Worm (Caenorhabditis elegans) whole organism, dauer: ENCODE results near the gene ZK1290.10.

Source experiments
- unc-62 ChIP-seq: sonication (generic microtip); optimal IDR thresholded peaks from 2 replicates; lab custom pipeline; 2017; ENCODE audit warnings: missing biosample characterization, missing genetic modification reagents, missing genetic modification characterization

Gene ZK1290.10

DNA sequence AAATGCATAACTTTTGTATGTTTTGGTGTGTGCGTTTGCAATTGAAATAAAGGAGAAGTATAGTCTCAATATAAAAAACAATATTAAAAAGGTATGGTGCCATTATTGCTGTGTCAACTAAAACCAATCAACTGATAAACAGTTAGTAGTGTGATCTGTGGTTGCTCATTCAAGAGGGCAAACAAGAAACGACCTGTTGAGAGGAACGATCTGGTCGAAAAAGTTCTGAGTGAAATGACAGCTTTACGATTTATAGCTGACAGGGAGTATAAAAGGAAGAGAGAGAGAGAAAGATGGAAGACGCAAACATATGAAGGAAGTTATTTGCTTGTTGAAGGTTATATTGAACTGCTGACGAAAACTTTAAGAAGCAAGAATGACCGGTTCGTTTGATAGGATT is 4.3 kb upstream of the ZK1290.10 start:
- no peak for TF ChIP-seq unc-62 (GFP tag; lab: Kevin White, UChicago)

DNA sequence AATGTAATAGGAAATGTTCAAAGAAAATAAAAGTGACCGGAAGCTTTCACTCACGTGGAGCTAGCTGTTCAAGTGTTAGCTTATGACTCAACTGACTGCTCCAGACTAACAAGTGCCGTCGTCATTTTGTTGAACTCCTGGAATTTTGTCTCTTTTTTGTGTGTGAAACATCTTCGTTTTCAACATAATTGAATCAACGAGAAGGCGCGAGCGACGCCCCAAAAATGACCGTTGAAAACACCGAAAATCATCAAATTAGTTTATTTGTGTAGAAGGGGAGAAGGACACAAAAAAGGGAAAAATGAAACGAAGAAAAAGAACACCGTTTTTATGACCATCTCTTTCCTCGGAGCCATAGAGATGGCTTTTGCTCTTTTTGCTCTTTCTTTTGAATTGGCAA is 1.7 kb upstream of the ZK1290.10 start, which contains the start of gene ZK1290.14:
TSS of gene ZK1290.14 (minus strand) at position 139 of the 400 bp plus-strand sequence.
- no peak for TF ChIP-seq unc-62 (GFP tag; lab: Kevin White, UChicago)

DNA sequence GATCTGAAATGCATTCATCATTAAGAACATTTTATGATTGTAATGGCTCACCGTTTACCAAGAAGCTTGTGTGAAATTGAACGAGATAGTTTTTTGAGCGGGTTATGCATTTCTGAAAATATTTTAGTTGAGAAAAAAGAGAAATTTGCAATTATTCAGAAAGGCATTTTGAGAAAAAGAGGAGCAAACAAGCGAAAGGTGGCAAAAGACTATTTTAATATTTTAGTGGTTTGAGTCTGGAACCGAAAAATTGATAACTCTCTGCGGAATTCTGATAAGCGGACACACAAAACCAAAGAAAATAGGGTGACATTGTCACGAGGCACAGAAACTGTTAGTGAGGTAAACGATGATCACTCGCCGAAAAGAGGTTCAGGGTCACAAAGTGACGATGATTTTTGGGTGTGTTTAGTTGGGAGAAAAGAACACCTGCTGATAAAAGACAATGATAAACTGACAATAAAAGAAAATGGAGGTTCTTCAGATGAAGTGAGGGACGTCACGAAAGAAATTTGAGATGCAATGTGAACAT is 1.1 kb upstream of the ZK1290.10 start:
- no peak for TF ChIP-seq unc-62 (GFP tag; lab: Kevin White, UChicago)

DNA sequence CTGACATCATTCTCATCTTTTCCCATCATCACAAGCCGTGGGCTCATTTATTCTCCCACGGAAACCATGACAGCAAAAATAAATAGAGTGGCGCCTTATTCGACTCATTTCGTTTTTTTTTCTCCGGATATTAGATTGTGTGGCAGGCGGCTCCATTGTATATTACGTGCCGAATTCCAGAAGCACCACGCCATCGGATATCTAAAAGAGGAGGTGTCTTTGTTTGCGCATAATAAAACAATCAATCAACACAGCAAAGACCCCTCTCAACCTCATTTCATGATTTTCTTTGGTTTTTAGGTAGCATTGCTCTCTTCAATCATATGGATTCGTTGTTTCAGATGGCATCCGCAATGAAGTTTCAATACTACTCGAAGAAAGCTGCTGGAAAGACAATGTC is 4.7 kb downstream of the ZK1290.10 start, which contains the start of gene tph-1:
TSS of gene tph-1 (plus strand) at position 301 of the 400 bp plus-strand sequence.
- no peak for TF ChIP-seq unc-62 (GFP tag; lab: Kevin White, UChicago)

DNA sequence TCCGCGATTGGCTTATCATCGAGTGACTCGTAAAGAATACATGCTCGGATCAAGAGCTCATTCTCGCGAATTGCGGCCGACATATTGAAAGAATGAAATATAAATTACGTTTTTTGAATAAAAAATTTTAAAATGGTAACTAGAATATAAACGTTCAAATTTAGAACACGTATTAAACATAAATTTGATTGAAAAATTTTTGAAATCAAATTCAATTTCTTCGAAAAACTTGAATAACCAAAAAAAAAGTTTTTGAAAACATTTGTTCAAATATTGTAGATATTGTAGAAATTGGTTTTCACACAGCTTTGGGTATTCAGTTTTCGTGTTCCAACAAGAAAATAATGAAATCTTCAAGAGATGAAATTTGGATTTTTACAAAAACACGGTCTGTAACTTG is 5.7 kb downstream of the ZK1290.10 start, which contains the start of gene fbxa-224:
TSS of gene fbxa-224 (minus strand) at position 101 of the 400 bp plus-strand sequence.
- no peak for TF ChIP-seq unc-62 (GFP tag; lab: Kevin White, UChicago)

DNA sequence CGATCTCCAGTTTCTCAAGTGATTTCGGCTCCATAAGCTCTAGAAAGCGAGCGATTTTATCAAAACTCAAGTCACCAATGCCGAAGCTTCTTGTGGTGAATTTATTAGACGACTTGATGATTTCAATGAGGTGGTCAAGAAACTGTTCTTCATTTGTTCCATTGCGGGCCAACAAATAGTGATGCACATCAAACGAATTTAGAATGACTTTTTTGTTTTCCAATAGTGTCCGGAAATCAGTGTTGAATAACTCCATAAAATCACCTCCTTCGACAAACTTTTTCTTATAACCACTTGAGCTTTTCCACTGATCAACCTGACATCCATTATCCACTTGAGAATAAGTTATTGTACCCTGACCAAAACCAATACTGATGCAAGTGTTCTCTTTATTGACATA is 6.4 kb downstream of the ZK1290.10 start:
- TF ChIP-seq unc-62 (GFP tag; lab: Kevin White, UChicago): no peak

DNA sequence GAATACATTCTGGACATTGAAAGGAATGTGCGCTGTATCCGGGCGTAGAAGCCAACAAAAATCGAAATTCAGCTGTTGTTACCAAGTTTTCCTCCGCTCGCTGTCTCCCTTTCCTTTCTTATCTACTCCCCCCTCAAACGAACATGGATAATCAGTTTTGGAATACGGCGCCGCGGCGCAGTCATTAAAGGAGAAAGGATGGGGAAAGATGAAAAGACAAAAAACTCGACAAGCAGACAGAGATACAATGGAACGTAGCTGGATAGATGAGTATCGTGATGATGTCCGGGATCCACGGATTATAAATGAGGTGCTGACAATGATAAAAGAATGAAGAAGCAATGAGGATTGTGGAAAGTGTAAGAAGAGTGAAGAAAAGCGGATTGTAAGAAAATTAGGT is 8.3 kb downstream of the ZK1290.10 start:
- TF ChIP-seq unc-62 (GFP tag; lab: Kevin White, UChicago): no peak

DNA sequence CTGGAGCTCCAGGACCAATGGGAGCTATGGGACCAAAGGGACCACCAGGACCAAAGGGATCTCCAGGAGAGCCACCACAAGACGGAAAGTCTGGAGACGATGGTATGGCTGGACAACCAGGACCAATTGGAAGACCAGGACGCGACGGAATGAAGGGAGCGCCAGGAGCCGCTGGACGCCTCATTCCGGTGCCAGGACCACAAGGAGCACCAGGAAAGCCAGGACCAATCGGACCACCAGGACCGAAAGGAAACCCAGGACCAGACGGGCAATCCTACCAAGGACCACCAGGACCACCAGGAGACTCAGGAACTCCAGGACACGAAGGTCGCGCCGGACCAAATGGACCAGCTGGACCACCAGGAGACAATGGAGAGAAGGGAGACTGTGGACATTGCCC is 8.9 kb downstream of the ZK1290.10 start:
- TF ChIP-seq unc-62 (GFP tag; lab: Kevin White, UChicago): no peak

DNA sequence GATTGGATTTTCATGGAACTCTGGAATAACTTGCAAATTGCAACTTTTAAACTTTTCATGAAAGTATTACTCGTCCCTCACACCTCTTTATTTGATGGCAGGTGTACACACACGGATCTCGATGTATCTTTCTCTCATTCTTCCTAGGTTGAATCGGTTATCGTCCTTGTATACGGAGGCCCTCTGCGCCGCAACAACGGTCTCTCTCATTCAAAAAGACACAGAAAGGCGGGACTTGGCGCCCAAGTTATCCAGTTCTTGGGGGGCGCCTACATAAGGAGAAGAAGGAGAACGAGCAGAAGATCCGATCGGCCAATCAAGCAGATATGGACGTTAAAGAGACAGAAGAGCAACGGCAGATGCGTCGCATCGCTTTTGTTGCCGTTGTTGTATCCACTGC is 9.9 kb downstream of the ZK1290.10 start, which contains the start of gene rol-8:
TSS of gene rol-8 (plus strand) at position 301 of the 400 bp plus-strand sequence.
- no peak for TF ChIP-seq unc-62 (GFP tag; lab: Kevin White, UChicago)

DNA sequence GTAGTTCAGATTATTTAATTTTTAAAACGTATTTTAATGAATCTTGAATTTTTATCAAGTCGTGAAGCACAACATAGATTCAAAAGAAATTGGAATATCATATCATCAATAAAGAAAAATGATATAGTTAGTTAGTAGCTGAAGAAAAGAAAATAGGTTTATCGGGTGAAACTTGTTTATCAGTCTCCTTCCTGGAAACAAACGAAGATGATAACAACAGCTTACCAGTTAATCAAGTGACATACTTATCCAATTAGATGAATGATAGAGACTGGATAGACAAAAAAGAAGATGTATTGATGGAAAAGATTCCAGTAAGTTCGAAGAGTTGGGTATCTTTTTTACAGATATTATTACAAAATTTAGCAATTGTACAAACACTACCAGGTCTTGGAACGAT is 10.8 kb downstream of the ZK1290.10 start:
- no peak for TF ChIP-seq unc-62 (GFP tag; lab: Kevin White, UChicago)

DNA sequence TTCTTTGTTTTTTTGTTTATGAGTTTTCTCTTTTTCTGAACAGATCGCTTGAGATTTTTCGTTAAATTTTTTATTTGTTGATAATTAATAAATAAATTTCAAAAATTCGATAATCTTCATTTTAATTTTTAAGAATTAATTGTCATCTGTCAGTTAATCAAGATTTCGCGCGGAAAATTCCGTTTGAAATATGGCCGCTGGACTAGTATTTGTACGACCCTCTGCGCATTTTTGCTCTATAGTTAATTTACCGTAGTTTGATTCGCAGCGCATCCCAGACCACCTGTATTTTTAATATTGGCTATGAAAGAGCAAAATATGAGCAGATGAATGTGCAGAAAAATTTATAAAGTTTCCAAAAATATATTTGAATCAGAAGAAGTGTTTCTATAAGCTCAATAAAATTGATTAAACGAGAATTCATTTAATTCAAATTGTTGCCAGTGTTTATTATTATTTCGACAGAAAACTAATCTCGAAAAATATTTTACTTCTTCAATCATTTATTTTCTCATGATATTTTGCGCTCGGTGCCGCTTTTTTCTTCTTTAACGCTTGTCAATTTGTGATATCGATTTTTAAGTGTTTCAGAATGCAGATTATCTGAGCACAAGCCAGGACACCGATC is 16.0 kb downstream of the ZK1290.10 start, which contains the start of gene nfi-1:
TSS of gene nfi-1 (plus strand) at position 578 of the 628 bp plus-strand sequence.
- TF ChIP-seq unc-62 (GFP tag; lab: Kevin White, UChicago): no peak

DNA sequence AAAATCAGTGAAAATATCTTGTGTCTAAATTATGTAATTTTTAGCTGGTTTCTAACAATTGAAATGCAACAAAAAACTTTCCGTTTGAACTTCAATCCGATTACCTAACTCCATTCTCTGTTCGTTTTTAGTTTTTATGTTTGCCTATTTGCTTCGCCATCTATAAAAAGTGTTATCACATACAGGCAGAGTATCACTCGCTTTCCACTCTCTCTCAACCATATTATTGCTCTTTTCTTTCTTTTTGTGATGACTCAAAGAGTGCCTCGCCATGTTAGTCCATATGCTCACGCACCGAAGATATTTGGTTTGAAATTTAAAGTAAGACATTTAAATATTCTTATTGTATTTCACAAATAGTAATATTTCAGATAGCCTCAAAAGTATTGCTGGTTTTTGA is 18.8 kb downstream of the ZK1290.10 start, which contains the start of gene ZK1290.13:
TSS of gene ZK1290.13 (plus strand) at position 73 of the 400 bp plus-strand sequence.
- no peak for TF ChIP-seq unc-62 (GFP tag; lab: Kevin White, UChicago)

DNA sequence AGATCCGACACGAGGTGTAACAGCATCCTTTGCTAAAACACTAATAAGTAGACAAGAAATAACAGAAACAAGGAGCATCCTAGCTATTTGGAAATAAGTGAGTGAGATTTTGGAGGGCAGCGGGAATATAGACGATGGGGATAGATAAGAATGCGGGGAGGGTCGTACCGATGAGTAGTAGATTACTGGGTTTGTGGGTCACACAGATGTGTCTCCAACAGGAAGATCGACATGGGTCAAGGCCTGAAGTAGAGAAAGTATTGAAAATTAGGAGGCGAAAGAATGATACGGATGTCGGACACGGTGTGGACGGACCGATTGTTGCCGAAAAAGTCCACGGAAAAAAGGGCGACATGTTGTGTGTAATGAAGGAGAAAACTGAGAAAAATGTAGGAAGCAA is 19.3 kb downstream of the ZK1290.10 start, which contains the start of gene wrt-10:
TSS of gene wrt-10 (minus strand) at position 195 of the 400 bp plus-strand sequence.
- TF ChIP-seq unc-62 (GFP tag; lab: Kevin White, UChicago): no peak

DNA sequence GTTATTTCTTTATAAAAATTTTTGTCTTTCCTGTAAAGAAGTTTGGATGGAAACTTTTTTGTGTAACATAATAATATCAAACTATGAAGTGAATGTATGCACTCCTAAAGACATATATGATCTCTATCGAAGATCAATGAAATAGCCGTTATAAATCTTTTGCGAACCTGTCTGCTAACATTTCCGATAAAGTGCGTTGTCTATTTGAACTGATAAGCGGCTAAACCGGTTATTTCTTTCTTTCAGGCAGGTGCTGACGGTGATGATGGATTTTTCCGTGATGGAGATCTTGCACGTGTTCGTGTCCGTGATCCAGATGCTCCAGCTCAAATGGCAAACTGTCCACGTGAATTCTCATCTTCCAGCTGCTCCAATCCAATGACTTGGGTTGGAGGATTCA is 22.2 kb downstream of the ZK1290.10 start:
- no peak for TF ChIP-seq unc-62 (GFP tag; lab: Kevin White, UChicago)

DNA sequence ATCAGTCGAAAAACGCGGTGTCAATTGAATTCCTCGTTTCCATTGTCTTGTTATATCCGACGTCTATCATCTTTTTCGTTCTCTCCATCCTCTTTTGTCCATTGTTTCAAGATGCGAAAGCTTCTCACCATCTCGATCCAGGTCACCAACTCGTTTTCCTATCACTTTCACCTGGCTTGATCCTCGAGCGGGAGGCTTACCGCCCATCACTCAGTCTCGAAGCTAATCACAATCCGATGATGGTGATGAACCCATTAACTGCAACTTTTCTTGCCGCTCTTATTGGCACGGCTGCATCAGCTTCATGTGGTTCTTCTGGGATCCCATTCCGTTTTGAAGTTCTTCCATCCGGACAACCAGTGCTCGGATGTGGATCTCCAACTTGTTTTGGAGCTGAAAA is 22.8 kb downstream of the ZK1290.10 start, which contains the start of gene wrt-1:
TSS of gene wrt-1 (plus strand) at position 53 of the 400 bp plus-strand sequence.
- no peak for TF ChIP-seq unc-62 (GFP tag; lab: Kevin White, UChicago)

DNA sequence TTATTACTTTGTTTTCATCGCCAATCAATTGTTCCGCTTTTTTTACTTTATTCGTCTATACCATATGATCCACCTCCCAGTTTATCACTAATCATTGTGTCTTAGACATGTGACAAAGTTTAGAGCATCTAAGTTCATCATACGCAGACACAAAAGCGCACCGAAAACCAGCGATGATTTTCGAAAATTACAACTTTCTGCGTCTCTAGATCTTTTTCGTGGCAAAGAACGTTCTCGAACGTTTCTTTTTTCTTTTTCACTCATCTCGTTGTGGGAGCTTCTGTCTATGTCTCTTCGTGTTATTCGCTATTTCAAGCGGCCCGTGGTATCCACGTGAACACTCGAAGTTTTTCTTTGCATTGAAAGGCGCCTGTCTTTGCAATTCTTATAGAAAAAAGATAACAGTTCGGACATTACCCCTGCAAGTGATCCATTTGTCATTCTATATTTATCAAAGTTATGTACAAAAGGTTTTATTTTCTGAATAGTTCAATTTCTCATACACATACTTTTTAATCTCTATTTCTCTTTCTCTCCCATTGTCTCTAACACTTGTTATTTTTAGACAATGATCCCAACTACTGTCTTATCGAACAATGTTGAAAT is 24.5 kb downstream of the ZK1290.10 start, which contains the start of gene ZK1290.5:
TSS of gene ZK1290.5 (plus strand) at position 566 of the 606 bp plus-strand sequence.
- no peak for TF ChIP-seq unc-62 (GFP tag; lab: Kevin White, UChicago)
